Fruit fly (Drosophila melanogaster) whole organism, pupa: ENCODE results near the gene Fdh.

Experiments used
- CG10348 ChIP-seq: fragments of 200-800 bp; sonication (Bioruptor generic); IDR thresholded peaks from 2 replicates; pipeline ENCODE4 v1.3.6; 2022; ENCODE audit warnings: missing biosample characterization, missing genetic modification characterization
- CG12605 ChIP-seq: fragments of 200-800 bp; sonication (Bioruptor generic); IDR thresholded peaks from 2 replicates; pipeline ENCODE4 v1.3.6; 2022; ENCODE audit warnings: missing biosample characterization, missing genetic modification characterization
- CG14655 ChIP-seq: fragments of 200-800 bp; sonication (Bioruptor generic); optimal IDR thresholded peaks from 3 replicates; lab custom pipeline; 2017; ENCODE audit warnings: mild to moderate bottlenecking, missing biosample characterization, missing genetic modification reagents, missing genetic modification characterization
- CG32121 ChIP-seq: fragments of 200-800 bp; sonication (Bioruptor generic); IDR thresholded peaks from 2 replicates; pipeline ENCODE4 v1.3.6; 2022; ENCODE audit warnings: missing biosample characterization, missing genetic modification characterization
- CG34367 ChIP-seq: fragments of 200-800 bp; sonication (Bioruptor generic); optimal IDR thresholded peaks from 2 replicates; lab custom pipeline; 2018; ENCODE audit warnings: missing biosample characterization, mild to moderate bottlenecking, missing genetic modification characterization
- CG4496 ChIP-seq: fragments of 200-800 bp; sonication (Bioruptor generic); IDR thresholded peaks from 3 replicates; pipeline ENCODE4 v1.3.6; 2022; ENCODE audit warnings: missing biosample characterization, missing genetic modification characterization
- CG9948 ChIP-seq: fragments of 200-800 bp; sonication (Bioruptor generic); optimal IDR thresholded peaks from 2 replicates; lab custom pipeline; 2018; ENCODE audit warnings: missing biosample characterization, mild to moderate bottlenecking, missing genetic modification characterization, moderate library complexity
- D1 ChIP-seq: fragments of 200-800 bp; sonication (Bioruptor generic); optimal IDR thresholded peaks from 2 replicates; lab custom pipeline; 2018; ENCODE audit warnings: missing biosample characterization, mild to moderate bottlenecking, missing genetic modification characterization, moderate library complexity
- EcR ChIP-seq: fragments of 200-800 bp; sonication (Bioruptor generic); optimal IDR thresholded peaks from 3 replicates; lab custom pipeline; 2019; ENCODE audit warnings: missing biosample characterization, missing genetic modification characterization, mild to moderate bottlenecking, moderate library complexity, missing genetic modification reagents
- Pif1A ChIP-seq: fragments of 200-800 bp; sonication (Bioruptor generic); optimal IDR thresholded peaks from 3 replicates; lab custom pipeline; 2016; ENCODE audit warnings: missing biosample characterization, missing genetic modification characterization
- Pif1B ChIP-seq: fragments of 200-800 bp; sonication (Bioruptor generic); optimal IDR thresholded peaks from 3 replicates; lab custom pipeline; 2016; ENCODE audit warnings: missing biosample characterization, missing genetic modification characterization
- fd96Ca ChIP-seq: fragments of 200-800 bp; sonication (Bioruptor generic); IDR thresholded peaks from 3 replicates; pipeline ENCODE4 v1.3.6; 2022; ENCODE audit warnings: missing biosample characterization, missing genetic modification characterization
- gl ChIP-seq: fragments of 200-800 bp; sonication (Bioruptor generic); optimal IDR thresholded peaks from 2 replicates; lab custom pipeline; 2018; ENCODE audit warnings: missing biosample characterization, mild to moderate bottlenecking, missing genetic modification characterization
- rn ChIP-seq: fragments of 200-800 bp; sonication (Bioruptor generic); IDR thresholded peaks from 2 replicates; pipeline ENCODE4 v1.3.6; 2022; ENCODE audit warnings: missing biosample characterization, missing genetic modification characterization

DNA sequence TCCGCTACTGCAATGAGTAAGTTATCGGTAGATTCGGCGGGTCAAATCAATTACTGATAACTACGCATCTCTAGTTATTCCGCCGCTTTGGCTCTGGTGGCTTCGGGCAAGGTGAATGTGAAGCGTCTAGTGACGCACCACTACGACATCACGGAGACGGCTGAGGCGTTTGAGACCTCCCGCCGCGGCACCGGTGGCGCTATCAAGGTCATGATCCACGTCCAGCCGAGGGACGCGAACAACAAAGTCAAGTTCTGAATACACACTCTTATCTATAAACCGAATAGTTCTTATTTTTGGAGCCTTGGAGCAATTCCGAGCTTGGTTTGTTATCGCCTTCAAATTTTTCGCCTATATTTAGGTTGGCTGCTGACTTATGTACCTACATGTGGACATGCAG is 5.6 kb upstream of the Fdh start:
- no peak for TF ChIP-seq Pif1A
- TF ChIP-seq gl (tag; lab: Kevin White, UChicago), result no peak
- no peak for TF ChIP-seq CG9948 (tag; lab: Kevin White, UChicago)
- TF ChIP-seq CG32121 (GFP tag; lab: Robert Waterston, UW), result no peak
- TF ChIP-seq rn (GFP tag; lab: Robert Waterston, UW), result no peak
- no peak for TF ChIP-seq EcR (GFP tag; lab: Kevin White, UChicago)
- no peak for TF ChIP-seq CG34367 (tag; lab: Kevin White, UChicago)
- TF ChIP-seq CG10348 (GFP tag; lab: Robert Waterston, UW), result no peak
- no peak for TF ChIP-seq Pif1B
- TF ChIP-seq CG14655 (GFP tag; lab: Kevin White, UChicago), result no peak
- TF ChIP-seq CG4496, result no peak
- no peak for TF ChIP-seq CG12605
- TF ChIP-seq D1 (tag; lab: Kevin White, UChicago), result no peak
- no peak for TF ChIP-seq fd96Ca (GFP tag; lab: Robert Waterston, UW)
